Fruit fly (Drosophila melanogaster) whole organism, prepupa: ENCODE results near the gene CG31998.

ENCODE experiments used
- Blimp-1 ChIP-seq: fragments of 200-800 bp; sonication (Bioruptor generic); optimal IDR thresholded peaks from 3 replicates; lab custom pipeline; 2017; ENCODE audit warnings: missing biosample characterization, missing genetic modification characterization, mild to moderate bottlenecking, moderate library complexity, missing genetic modification reagents
- CG10669 ChIP-seq: fragments of 200-800 bp; sonication (Bioruptor generic); optimal IDR thresholded peaks from 3 replicates; lab custom pipeline; 2018; ENCODE audit warnings: missing biosample characterization, mild to moderate bottlenecking, missing genetic modification characterization, moderate library complexity
- CG11294 ChIP-seq: fragments of 200-800 bp; sonication (Bioruptor generic); IDR thresholded peaks from 2 replicates; pipeline ENCODE4 v1.3.6; 2022; ENCODE audit warnings: missing biosample characterization, missing genetic modification characterization
- CG11762 ChIP-seq: fragments of 200-800 bp; sonication (Bioruptor generic); optimal IDR thresholded peaks from 3 replicates; lab custom pipeline; 2016; ENCODE audit warnings: missing biosample characterization, missing genetic modification characterization; ENCODE audit not compliant: insufficient read depth
- CG15336 ChIP-seq: fragments of 200-800 bp; sonication (Bioruptor generic); IDR thresholded peaks from 2 replicates; pipeline ENCODE4 v1.3.6; 2022; ENCODE audit warnings: missing biosample characterization, missing genetic modification characterization
- CG1621 ChIP-seq: fragments of 200-800 bp; sonication (Bioruptor generic); optimal IDR thresholded peaks from 3 replicates; lab custom pipeline; 2018; ENCODE audit warnings: missing biosample characterization, mild to moderate bottlenecking, missing genetic modification characterization
- CG16779 ChIP-seq: fragments of 200-800 bp; sonication (Bioruptor generic); optimal IDR thresholded peaks from 3 replicates; lab custom pipeline; 2017; ENCODE audit warnings: missing biosample characterization, mild to moderate bottlenecking, missing genetic modification characterization
- CG32006 ChIP-seq: fragments of 200-800 bp; sonication (Bioruptor generic); optimal IDR thresholded peaks from 3 replicates; lab custom pipeline; 2017; ENCODE audit warnings: missing biosample characterization, mild to moderate bottlenecking, missing genetic modification characterization
- CG34406 ChIP-seq: fragments of 200-800 bp; sonication (Bioruptor generic); optimal IDR thresholded peaks from 3 replicates; lab custom pipeline; 2016; ENCODE audit warnings: missing biosample characterization, missing genetic modification characterization
- CG3919 ChIP-seq: fragments of 200-800 bp; sonication (Bioruptor generic); optimal IDR thresholded peaks from 3 replicates; lab custom pipeline; 2016; ENCODE audit warnings: missing biosample characterization, missing genetic modification characterization
- CG7368 ChIP-seq: fragments of 200-800 bp; sonication (Bioruptor generic); optimal IDR thresholded peaks from 3 replicates; lab custom pipeline; 2016; ENCODE audit warnings: missing biosample characterization, missing genetic modification characterization
- CG8319 ChIP-seq: fragments of 200-800 bp; sonication (Bioruptor generic); optimal IDR thresholded peaks from 3 replicates; lab custom pipeline; 2016; ENCODE audit warnings: missing biosample characterization, missing genetic modification characterization
- CG8632 ChIP-seq: fragments of 200-800 bp; sonication (Bioruptor generic); optimal IDR thresholded peaks from 3 replicates; lab custom pipeline; 2016; ENCODE audit warnings: missing biosample characterization, missing genetic modification characterization
- CG9139 ChIP-seq: fragments of 200-800 bp; sonication (Bioruptor generic); optimal IDR thresholded peaks from 3 replicates; lab custom pipeline; 2017; ENCODE audit warnings: missing biosample characterization, mild to moderate bottlenecking, missing genetic modification characterization
- Eip75B ChIP-seq: fragments of 200-800 bp; sonication (Bioruptor generic); optimal IDR thresholded peaks from 3 replicates; lab custom pipeline; 2016; ENCODE audit warnings: missing biosample characterization, missing genetic modification characterization
- Eip78C ChIP-seq: fragments of 200-800 bp; sonication (Bioruptor generic); peaks from one replicate; lab custom pipeline; 2016; ENCODE audit warnings: missing biosample characterization, missing genetic modification characterization
- Ets21C ChIP-seq: fragments of 200-800 bp; sonication (Bioruptor generic); optimal IDR thresholded peaks from 3 replicates; lab custom pipeline; 2016; ENCODE audit warnings: missing biosample characterization, missing genetic modification characterization
- Ets96B ChIP-seq: fragments of 200-800 bp; optimal IDR thresholded peaks from 2 replicates; lab custom pipeline; 2019; ENCODE audit warnings: missing biosample characterization, mild to moderate bottlenecking, missing genetic modification characterization, moderate library complexity
- Gug ChIP-seq: fragments of 200-800 bp; sonication (Bioruptor generic); IDR thresholded peaks from 2 replicates; pipeline ENCODE4 v1.3.6; 2022; ENCODE audit warnings: missing biosample characterization, missing genetic modification characterization
- Hr39 ChIP-seq: fragments of 200-800 bp; sonication (Bioruptor generic); optimal IDR thresholded peaks from 2 replicates; lab custom pipeline; 2016; ENCODE audit warnings: missing biosample characterization, missing genetic modification characterization
- Lpt ChIP-seq: fragments of 200-800 bp; sonication (Bioruptor generic); optimal IDR thresholded peaks from 3 replicates; lab custom pipeline; 2016; ENCODE audit warnings: missing biosample characterization, missing genetic modification characterization
- Met ChIP-seq: fragments of 200-800 bp; sonication (Bioruptor generic); optimal IDR thresholded peaks from 3 replicates; lab custom pipeline; 2016; ENCODE audit warnings: missing biosample characterization, missing genetic modification characterization
- Sox15 ChIP-seq: fragments of 200-800 bp; sonication (Bioruptor generic); optimal IDR thresholded peaks from 3 replicates; lab custom pipeline; 2016; ENCODE audit warnings: missing biosample characterization, missing genetic modification characterization
- esn ChIP-seq: fragments of 200-800 bp; sonication (Bioruptor generic); optimal IDR thresholded peaks from 2 replicates; lab custom pipeline; 2016; ENCODE audit warnings: missing biosample characterization, mild to moderate bottlenecking, missing genetic modification characterization, moderate library complexity
- fd59A ChIP-seq: fragments of 200-800 bp; sonication (Bioruptor generic); optimal IDR thresholded peaks from 2 replicates; lab custom pipeline; 2017; ENCODE audit warnings: missing biosample characterization, mild to moderate bottlenecking, missing genetic modification characterization, missing genetic modification reagents
- fd85E ChIP-seq: fragments of 200-800 bp; sonication (Bioruptor generic); optimal IDR thresholded peaks from 3 replicates; lab custom pipeline; 2016; ENCODE audit warnings: missing biosample characterization, missing genetic modification characterization
- fkh ChIP-seq: fragments of 200-800 bp; sonication (Bioruptor generic); optimal IDR thresholded peaks from 3 replicates; lab custom pipeline; 2017; ENCODE audit warnings: missing biosample characterization, mild to moderate bottlenecking, missing genetic modification characterization, moderate library complexity
- pdm3 ChIP-seq: fragments of 200-800 bp; sonication (Bioruptor generic); optimal IDR thresholded peaks from 3 replicates; lab custom pipeline; 2016; ENCODE audit warnings: missing biosample characterization, missing genetic modification characterization
- spab ChIP-seq: fragments of 200-800 bp; sonication (Bioruptor generic); optimal IDR thresholded peaks from 2 replicates; lab custom pipeline; 2017; ENCODE audit warnings: missing biosample characterization, mild to moderate bottlenecking, missing genetic modification characterization, missing genetic modification reagents
- topi ChIP-seq: fragments of 200-800 bp; sonication (Bioruptor generic); optimal IDR thresholded peaks from 3 replicates; lab custom pipeline; 2016; ENCODE audit warnings: missing biosample characterization, missing genetic modification characterization
- vri ChIP-seq: fragments of 200-800 bp; sonication (Bioruptor generic); optimal IDR thresholded peaks from 3 replicates; lab custom pipeline; 2016; ENCODE audit warnings: missing biosample characterization, mild to moderate bottlenecking, missing genetic modification characterization

CG31998 gene

DNA sequence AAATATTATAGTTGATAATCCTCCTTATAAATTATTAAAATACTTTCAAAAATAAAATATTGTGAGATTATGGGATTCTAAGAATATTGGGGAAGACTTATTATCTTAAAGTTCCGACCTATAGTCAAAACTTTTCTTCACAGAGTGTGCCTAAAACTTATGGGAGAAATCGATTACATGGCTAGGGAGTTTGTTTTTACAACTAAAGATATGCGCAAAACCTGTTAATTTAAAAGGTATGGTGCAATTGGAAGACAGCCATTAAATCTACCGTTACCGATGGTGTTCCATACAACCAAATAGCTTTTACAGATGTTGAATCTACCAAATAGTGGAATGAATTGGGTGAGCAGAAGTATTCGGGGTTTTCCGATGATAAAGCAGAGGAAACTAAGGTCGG, 30.5 kb downstream of the CG31998 start, which contains the start of gene CG33978:
CG33978 (minus strand) TSS at position 395 of the 400 bp plus-strand sequence.
- TF ChIP-seq esn (GFP tag; lab: Kevin White, UChicago) (no peak), pdm3 (GFP tag; lab: Kevin White, UChicago) (no peak), CG34406 (GFP tag; lab: Kevin White, UChicago) (no peak), CG9139 (GFP tag; lab: Kevin White, UChicago) (no peak), fd59A (GFP tag; lab: Kevin White, UChicago) (no peak)

DNA sequence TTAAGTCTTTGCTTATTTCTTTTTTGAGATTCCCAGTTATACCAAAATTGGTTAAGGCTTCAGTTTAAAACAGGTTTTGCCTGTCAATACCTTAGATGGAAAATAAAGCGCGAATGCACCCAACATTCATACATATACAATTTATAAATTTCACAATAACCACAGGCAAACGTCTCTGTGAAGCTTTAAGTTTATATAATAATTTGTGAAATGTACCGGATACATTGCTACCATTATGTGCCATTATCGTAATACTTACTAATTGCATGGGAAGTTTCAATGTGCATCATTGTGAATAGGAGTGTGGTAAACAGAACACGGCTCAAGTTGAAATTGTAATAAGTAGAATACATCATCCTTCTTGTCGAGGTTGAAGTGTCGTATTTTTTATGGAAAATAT, 31.2 kb downstream of the CG31998 start:
- TF ChIP-seq CG11762 (GFP tag; lab: Kevin White, UChicago) = no peak
- TF ChIP-seq CG11294 (GFP tag; lab: Robert Waterston, UW) = no peak
- no peak for TF ChIP-seq Lpt (GFP tag; lab: Kevin White, UChicago)
- no peak for TF ChIP-seq CG7368 (GFP tag; lab: Kevin White, UChicago)
- TF ChIP-seq Hr39 (GFP tag; lab: Kevin White, UChicago) = no peak

DNA sequence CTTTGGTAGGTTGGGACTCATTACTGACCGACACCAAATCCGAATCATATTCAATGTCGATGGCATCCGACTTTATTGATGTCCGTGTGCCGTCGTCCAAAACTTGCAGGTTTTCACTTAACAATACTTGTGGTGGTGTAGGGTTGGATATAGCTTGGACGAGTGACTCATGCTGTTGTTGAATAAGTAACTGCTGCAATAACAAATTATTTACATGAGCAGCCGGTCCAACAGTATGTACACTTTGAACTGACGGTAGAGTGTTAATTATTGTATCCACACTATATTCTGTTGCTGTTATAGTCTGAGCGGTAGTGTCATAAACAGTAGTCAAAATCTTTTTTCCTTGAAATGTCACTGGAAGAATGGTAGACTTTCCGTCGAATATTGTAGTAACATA, 38.2 kb downstream of the CG31998 start:
- TF ChIP-seq Blimp-1 (GFP tag; lab: Kevin White, UChicago) (no peak), fkh (GFP tag; lab: Kevin White, UChicago) (peak; percentile 81)

DNA sequence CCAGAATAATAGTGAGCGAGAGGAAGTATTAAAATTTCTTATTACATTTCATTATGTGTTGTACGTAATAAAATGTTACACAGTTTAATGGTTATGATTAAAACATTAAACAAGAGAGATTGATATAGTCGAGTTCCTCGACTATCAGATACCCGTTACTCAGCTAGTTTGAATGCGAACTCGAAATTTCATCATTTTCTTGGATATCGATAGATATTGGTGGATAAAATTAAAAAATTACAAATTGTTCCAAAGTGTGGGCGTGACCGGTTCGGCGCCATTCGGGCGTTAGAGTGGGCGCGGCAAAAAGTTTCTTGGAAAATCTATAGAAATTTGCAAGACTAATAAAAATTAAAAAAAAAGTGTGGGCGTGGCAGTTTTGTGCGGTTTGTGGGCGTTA, 40.6 kb downstream of the CG31998 start:
- no peak for TF ChIP-seq Blimp-1 (GFP tag; lab: Kevin White, UChicago)
- no peak for TF ChIP-seq Ets96B (tag; lab: Kevin White, UChicago)
- no peak for TF ChIP-seq vri (GFP tag; lab: Kevin White, UChicago)
- no peak for TF ChIP-seq Met (GFP tag; lab: Kevin White, UChicago)
- TF ChIP-seq Lpt (GFP tag; lab: Kevin White, UChicago) = no peak
- TF ChIP-seq CG9139 (GFP tag; lab: Kevin White, UChicago) = no peak
- no peak for TF ChIP-seq Gug
- TF ChIP-seq Sox15 (GFP tag; lab: Kevin White, UChicago) = no peak
- no peak for TF ChIP-seq spab (GFP tag; lab: Kevin White, UChicago)
- no peak for TF ChIP-seq CG3919 (GFP tag; lab: Kevin White, UChicago)
- TF ChIP-seq topi (GFP tag; lab: Kevin White, UChicago) = no peak
- no peak for TF ChIP-seq CG32006 (GFP tag; lab: Kevin White, UChicago)
- TF ChIP-seq CG16779 (tag; lab: Kevin White, UChicago) = no peak
- TF ChIP-seq Eip75B (GFP tag; lab: Kevin White, UChicago) = no peak

DNA sequence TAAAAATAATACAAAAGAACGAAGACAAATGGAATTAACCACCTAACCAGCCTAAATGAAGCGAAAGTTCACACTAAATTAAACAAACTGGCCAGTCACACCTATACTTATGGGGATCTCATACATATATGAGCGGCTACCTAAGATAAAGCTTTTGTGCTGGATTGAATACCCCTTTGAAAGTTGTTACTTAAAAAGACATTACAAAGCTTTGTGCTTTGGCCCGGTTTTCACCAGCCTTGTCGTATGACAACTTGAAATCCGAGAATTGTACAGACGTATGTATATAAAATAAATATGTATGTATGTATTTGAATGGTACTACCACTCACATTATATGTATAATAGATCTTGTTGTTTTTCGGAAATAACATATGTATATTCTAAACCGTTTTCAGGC, 49.8 kb downstream of the CG31998 start, which contains the start of gene CG31997:
CG31997 (minus strand) TSS at position 84 of the 400 bp plus-strand sequence.
- TF ChIP-seq Eip75B (GFP tag; lab: Kevin White, UChicago) (no peak), CG1621 (tag; lab: Kevin White, UChicago) (no peak), Ets21C (GFP tag; lab: Kevin White, UChicago) (no peak), Eip78C (GFP tag; lab: Kevin White, UChicago) (peak; percentile 65), CG8632 (no peak), CG10669 (GFP tag; lab: Kevin White, UChicago) (no peak), CG9139 (GFP tag; lab: Kevin White, UChicago) (no peak), CG15336 (GFP tag; lab: Robert Waterston, UW) (no peak), fd85E (GFP tag; lab: Kevin White, UChicago) (no peak), esn (GFP tag; lab: Kevin White, UChicago) (no peak), Blimp-1 (GFP tag; lab: Kevin White, UChicago) (peak; percentile 3), CG8319 (GFP tag; lab: Kevin White, UChicago) (no peak)
